Fruit fly (Drosophila melanogaster) whole organism, embryonic: ENCODE measurements around the gene CG4896.

Experiments used
- Antp ChIP-seq: fragments of 200-800 bp; sonication (Bioruptor generic); optimal IDR thresholded peaks from 3 replicates; lab custom pipeline; 2016; ENCODE audit warnings: missing biosample characterization, missing genetic modification characterization
- Atf-2 ChIP-seq: fragments of 200-800 bp; sonication (Bioruptor generic); optimal IDR thresholded peaks from 2 replicates; lab custom pipeline; 2016; ENCODE audit warnings: missing biosample characterization, missing genetic modification characterization
- Awh ChIP-seq: fragments of 200-800 bp; sonication (Bioruptor generic); IDR thresholded peaks from 2 replicates; pipeline ENCODE4, ENCODE4 v1.3.6; 2022; ENCODE audit warnings: missing biosample characterization, missing genetic modification characterization
- Bdp1 ChIP-seq: fragments of 200-800 bp; sonication (Bioruptor generic); optimal IDR thresholded peaks from 3 replicates; lab custom pipeline; 2016; ENCODE audit warnings: missing biosample characterization, missing genetic modification characterization
- Blimp-1 ChIP-seq: fragments of 200-800 bp; sonication (Bioruptor generic); optimal IDR thresholded peaks from 3 replicates; lab custom pipeline; 2018; ENCODE audit warnings: missing biosample characterization, missing genetic modification characterization, mild to moderate bottlenecking, moderate library complexity, missing genetic modification reagents
- C15 ChIP-seq: fragments of 200-800 bp; sonication (Bioruptor generic); IDR thresholded peaks from 3 replicates; pipeline ENCODE4 v1.3.6; 2022; ENCODE audit warnings: missing biosample characterization, missing genetic modification characterization
- CG10267 ChIP-seq: fragments of 200-800 bp; sonication (Bioruptor generic); optimal IDR thresholded peaks from 2 replicates; lab custom pipeline; 2018; ENCODE audit warnings: missing biosample characterization, mild to moderate bottlenecking, missing genetic modification characterization, moderate library complexity
- CG10431 ChIP-seq: fragments of 200-800 bp; sonication (Bioruptor generic); optimal IDR thresholded peaks from 3 replicates; lab custom pipeline; 2018; ENCODE audit warnings: missing biosample characterization, mild to moderate bottlenecking, missing genetic modification characterization
- CG11695 ChIP-seq: fragments of 200-800 bp; sonication (Bioruptor generic); IDR thresholded peaks from 3 replicates; pipeline ENCODE4 v1.3.6; 2022; ENCODE audit warnings: missing biosample characterization, missing genetic modification characterization
- CG14050 ChIP-seq: fragments of 200-800 bp; sonication (Bioruptor generic); IDR thresholded peaks from 3 replicates; pipeline ENCODE4 v1.3.6; 2022; ENCODE audit warnings: missing biosample characterization, missing genetic modification characterization
- CG14860 ChIP-seq: fragments of 200-800 bp; sonication (Bioruptor generic); IDR thresholded peaks from 3 replicates; pipeline ENCODE4 v1.3.6; 2022; ENCODE audit warnings: missing biosample characterization, missing genetic modification characterization; ENCODE audit not compliant: partially characterized antibody
- CG1603 ChIP-seq: fragments of 200-800 bp; sonication (Bioruptor generic); optimal IDR thresholded peaks from 2 replicates; lab custom pipeline; 2019; ENCODE audit warnings: missing biosample characterization, mild to moderate bottlenecking, missing genetic modification characterization, moderate library complexity
- CG17359 ChIP-seq: fragments of 200-800 bp; sonication (Bioruptor generic); optimal IDR thresholded peaks from 3 replicates; lab custom pipeline; 2018; ENCODE audit warnings: missing biosample characterization, mild to moderate bottlenecking, missing genetic modification characterization, moderate library complexity
- CG18599 ChIP-seq: fragments of 200-800 bp; sonication (Bioruptor generic); optimal IDR thresholded peaks from 3 replicates; lab custom pipeline; 2017; ENCODE audit warnings: missing biosample characterization, missing genetic modification characterization, mild to moderate bottlenecking, moderate library complexity, missing genetic modification reagents
- CG30403 ChIP-seq: fragments of 200-800 bp; sonication (Bioruptor generic); optimal IDR thresholded peaks from 3 replicates; lab custom pipeline; 2016; ENCODE audit warnings: missing biosample characterization, missing genetic modification characterization
- CG31224 ChIP-seq: fragments of 200-800 bp; sonication (Bioruptor generic); IDR thresholded peaks from 2 replicates; pipeline ENCODE4 v1.3.6; 2022; ENCODE audit warnings: missing biosample characterization, missing genetic modification characterization
- CG6689 ChIP-seq: fragments of 200-800 bp; sonication (Bioruptor generic); IDR thresholded peaks from 2 replicates; pipeline ENCODE4 v1.3.6; 2022; ENCODE audit warnings: missing biosample characterization, missing genetic modification characterization
- CG7839 ChIP-seq: fragments of 200-800 bp; sonication (Bioruptor generic); optimal IDR thresholded peaks from 3 replicates; lab custom pipeline; 2018; ENCODE audit warnings: missing biosample characterization, mild to moderate bottlenecking, missing genetic modification characterization, moderate library complexity
- Dad ChIP-seq: fragments of 200-800 bp; sonication (Bioruptor generic); optimal IDR thresholded peaks from 3 replicates; lab custom pipeline; 2016; ENCODE audit warnings: missing biosample characterization, missing genetic modification characterization
- Dbx ChIP-seq: fragments of 200-800 bp; sonication (Bioruptor generic); IDR thresholded peaks from 3 replicates; pipeline ENCODE4 v1.3.6; 2022; ENCODE audit warnings: missing biosample characterization, missing genetic modification characterization
- E2f2 ChIP-seq: fragments of 200-800 bp; sonication (Bioruptor generic); IDR thresholded peaks from 2 replicates; pipeline ENCODE4 v1.3.6; 2022; ENCODE audit warnings: missing biosample characterization, missing genetic modification characterization
- Fer1 ChIP-seq: fragments of 200-800 bp; sonication (Bioruptor generic); optimal IDR thresholded peaks from 2 replicates; lab custom pipeline; 2017; ENCODE audit warnings: missing biosample characterization, mild to moderate bottlenecking, missing genetic modification characterization
- H2.0 ChIP-seq: fragments of 200-800 bp; sonication (Bioruptor generic); IDR thresholded peaks from 2 replicates; pipeline ENCODE4 v1.3.6; 2022; ENCODE audit warnings: missing biosample characterization, missing genetic modification characterization
- HLH3B ChIP-seq: fragments of 200-800 bp; sonication (Bioruptor generic); IDR thresholded peaks from 2 replicates; pipeline ENCODE4 v1.3.6; 2022; ENCODE audit warnings: missing biosample characterization, missing genetic modification characterization
- Hmr ChIP-seq: fragments of 200-800 bp; sonication (Bioruptor generic); optimal IDR thresholded peaks from 3 replicates; lab custom pipeline; 2017; ENCODE audit warnings: mild to moderate bottlenecking, missing biosample characterization, missing genetic modification reagents, missing genetic modification characterization
- Hr3 ChIP-seq: fragments of 200-800 bp; sonication (Bioruptor generic); optimal IDR thresholded peaks from 3 replicates; lab custom pipeline; 2016; ENCODE audit warnings: missing biosample characterization, missing genetic modification characterization
- Hr51 ChIP-seq, 2 experiments: fragments of 200-800 bp; sonication (Bioruptor generic); optimal IDR thresholded peaks; 2 replicates in 1 of 2; 3 replicates in 1 of 2; lab custom pipeline; 2016 to 2018; ENCODE audit warnings: missing biosample characterization in 2 of 2, missing genetic modification characterization in 2 of 2, mild to moderate bottlenecking in 1 of 2, moderate library complexity in 1 of 2
- Med ChIP-seq: fragments of 200-800 bp; sonication (Bioruptor generic); peaks from one replicate; lab custom pipeline; 2016; ENCODE audit warnings: missing biosample characterization, missing genetic modification characterization, mild to moderate bottlenecking, inconsistent platforms, moderate library complexity
- NFAT ChIP-seq: fragments of 200-800 bp; sonication (Bioruptor generic); IDR thresholded peaks from 2 replicates; pipeline ENCODE4 v1.3.6; 2022; ENCODE audit warnings: missing biosample characterization, missing genetic modification characterization
- PHDP ChIP-seq: fragments of 200-800 bp; sonication (Bioruptor generic); optimal IDR thresholded peaks from 3 replicates; lab custom pipeline; 2018; ENCODE audit warnings: missing biosample characterization, mild to moderate bottlenecking, missing genetic modification characterization, moderate library complexity
- Sry-δ ChIP-seq: fragments of 200-800 bp; sonication (Bioruptor generic); optimal IDR thresholded peaks from 2 replicates; lab custom pipeline; 2016; ENCODE audit warnings: missing biosample characterization, missing genetic modification characterization
- Xrp1 ChIP-seq: fragments of 200-800 bp; sonication (Bioruptor generic); IDR thresholded peaks from 2 replicates; pipeline ENCODE4 v1.3.6; 2022; ENCODE audit warnings: missing biosample characterization, missing genetic modification characterization
- ara ChIP-seq: fragments of 200-800 bp; sonication (Bioruptor generic); IDR thresholded peaks from 2 replicates; pipeline ENCODE4 v1.3.6; 2022; ENCODE audit warnings: missing biosample characterization, missing genetic modification characterization
- az2 ChIP-seq: fragments of 200-800 bp; sonication (Bioruptor generic); optimal IDR thresholded peaks from 3 replicates; lab custom pipeline; 2016; ENCODE audit warnings: missing biosample characterization, missing genetic modification characterization
- br ChIP-seq: fragments of >200 bp; optimal IDR thresholded peaks from 2 replicates; lab custom pipeline; 2017
- bsh ChIP-seq, 2 experiments: fragments of 200-800 bp; sonication (Bioruptor generic); optimal IDR thresholded peaks; 2 replicates each; lab custom pipeline; 2017 to 2018; ENCODE audit warnings: mild to moderate bottlenecking in 2 of 2, missing biosample characterization in 2 of 2, missing genetic modification characterization in 2 of 2, moderate library complexity in 1 of 2
- cwo ChIP-seq: fragments of 200-800 bp; sonication (Bioruptor generic); optimal IDR thresholded peaks from 3 replicates; lab custom pipeline; 2017; ENCODE audit warnings: missing biosample characterization, missing genetic modification characterization, mild to moderate bottlenecking, moderate library complexity, missing genetic modification reagents
- esg ChIP-seq: fragments of 200-800 bp; sonication (Bioruptor generic); conservative IDR thresholded peaks from 2 replicates; pipeline ENCODE4 v1.3.6; 2022; ENCODE audit warnings: missing biosample characterization, missing genetic modification characterization
- eve ChIP-seq, 2 experiments: fragments of >200 bp; optimal IDR thresholded peaks; 2 replicates each; lab custom pipeline; 2017; ENCODE audit warnings: missing biosample characterization in 2 of 2, missing genetic modification characterization in 2 of 2
- gem ChIP-seq: fragments of 200-800 bp; sonication (Bioruptor generic); optimal IDR thresholded peaks from 2 replicates; lab custom pipeline; 2019; ENCODE audit warnings: missing biosample characterization, mild to moderate bottlenecking, missing genetic modification characterization, moderate library complexity
- gsb-n ChIP-seq: fragments of 200-800 bp; sonication (Bioruptor generic); optimal IDR thresholded peaks from 3 replicates; lab custom pipeline; 2018; ENCODE audit warnings: missing biosample characterization, mild to moderate bottlenecking, missing genetic modification characterization
- ind ChIP-seq: fragments of 200-800 bp; sonication (Bioruptor generic); optimal IDR thresholded peaks from 3 replicates; lab custom pipeline; 2016; ENCODE audit warnings: missing biosample characterization, missing genetic modification characterization
- kay ChIP-seq: fragments of 200-800 bp; sonication (Bioruptor generic); optimal IDR thresholded peaks from 2 replicates; lab custom pipeline; 2016; ENCODE audit warnings: missing biosample characterization, missing genetic modification characterization
- knrl ChIP-seq: fragments of 200-800 bp; sonication (Bioruptor generic); IDR thresholded peaks from 3 replicates; pipeline ENCODE4 v1.3.6; 2022; ENCODE audit warnings: missing biosample characterization, missing genetic modification characterization; ENCODE audit not compliant: partially characterized antibody
- lab ChIP-seq: fragments of 200-800 bp; sonication (Bioruptor generic); optimal IDR thresholded peaks from 3 replicates; lab custom pipeline; 2017; ENCODE audit warnings: missing biosample characterization, missing genetic modification characterization, mild to moderate bottlenecking, moderate library complexity, missing genetic modification reagents
- p53 ChIP-seq: fragments of 200-800 bp; sonication (Bioruptor generic); optimal IDR thresholded peaks from 2 replicates; lab custom pipeline; 2016; ENCODE audit warnings: missing biosample characterization, missing genetic modification characterization
- pfk ChIP-seq: fragments of 200-800 bp; sonication (Bioruptor generic); optimal IDR thresholded peaks from 2 replicates; lab custom pipeline; 2018; ENCODE audit warnings: missing biosample characterization, mild to moderate bottlenecking, missing genetic modification characterization, moderate library complexity
- prd ChIP-seq, 3 experiments: fragments of >200 bp in 2 of 3; fragments of 200-800 bp in 1 of 3; sonication (Bioruptor generic) in 1 of 3; optimal IDR thresholded peaks in 2 of 3; IDR thresholded peaks in 1 of 3; 2 replicates in 2 of 3; 3 replicates in 1 of 3; pipeline versions ENCODE4 v1.3.6 to Lab custom; 2017 to 2022; ENCODE audit warnings: missing biosample characterization in 1 of 3, missing genetic modification characterization in 1 of 3
- row ChIP-seq: fragments of 200-800 bp; sonication (Bioruptor generic); IDR thresholded peaks from 3 replicates; pipeline ENCODE4 v1.3.6; 2022; ENCODE audit warnings: missing biosample characterization, missing genetic modification characterization
- sens-2 ChIP-seq: fragments of 200-800 bp; sonication (Bioruptor generic); IDR thresholded peaks from 2 replicates; pipeline ENCODE4 v1.3.6; 2022; ENCODE audit warnings: missing biosample characterization, missing genetic modification characterization

Gene CG4896

dm6 chr2L:1213587-1213986 is 36.1 kb downstream of the CG4896 start (continued):
- 0 out of 2 replicates have a peak, but pooled peaks have one; percentile 8 for TF ChIP-seq E2f2 (GFP tag; lab: Robert Waterston, UW)
- peak; percentile 8 for TF ChIP-seq CG30403 (GFP tag; lab: Kevin White, UChicago)
- TF ChIP-seq az2 (GFP tag; lab: Kevin White, UChicago): no peak
- peak; percentile 30 for TF ChIP-seq CG7839 (tag; lab: Kevin White, UChicago)
- peak in 1 of 2 experiments; percentile 56 for TF ChIP-seq eve (GFP tag; optimal IDR thresholded peaks at IDR 0.05; lab: Kevin White, UChicago)
- TF ChIP-seq cwo (GFP tag; lab: Kevin White, UChicago): no peak
- TF ChIP-seq Med (GFP tag; lab: Kevin White, UChicago): peak; percentile 70
- TF ChIP-seq p53: no peak
- TF ChIP-seq Hr51 (GFP tag; optimal IDR thresholded peaks at IDR 0.05; lab: Kevin White, UChicago): peak in 1 of 2 experiments; percentile 12
- TF ChIP-seq CG10267: no peak
- 0 out of 3 replicates have a peak, but pooled peaks have one; percentile 12 for TF ChIP-seq C15
- TF ChIP-seq CG6689 (GFP tag; lab: Robert Waterston, UW): peak; percentile 28; the same call in 1 of the 2 replicates
- no peak for TF ChIP-seq kay (GFP tag; lab: Kevin White, UChicago)
- TF ChIP-seq gem (tag; lab: Kevin White, UChicago): peak; percentile 48
- peak; percentile 24 for TF ChIP-seq Antp (GFP tag; lab: Kevin White, UChicago)
- TF ChIP-seq gsb-n (tag; lab: Kevin White, UChicago): no peak
- no peak for TF ChIP-seq knrl
- peak; percentile 41 for TF ChIP-seq Fer1 (GFP tag; lab: Kevin White, UChicago)
- no peak for TF ChIP-seq Bdp1 (GFP tag; lab: Kevin White, UChicago)
- TF ChIP-seq sens-2 (GFP tag; lab: Robert Waterston, UW): no peak
- TF ChIP-seq row (GFP tag; lab: Robert Waterston, UW): peak; percentile 35; the same call in 1 of the 3 replicates
- TF ChIP-seq CG17359: peak; percentile 38
- peak; percentile 30 for TF ChIP-seq Blimp-1
- TF ChIP-seq pfk (GFP tag; lab: Kevin White, UChicago): no peak
- TF ChIP-seq prd (optimal IDR thresholded peaks at IDR 0.05; lab: Kevin White, UChicago): no peak
- 0 out of 3 replicates have a peak, but pooled peaks have one; percentile 38 for TF ChIP-seq prd (GFP tag; IDR thresholded peaks at IDR 0.05; lab: Robert Waterston, UW)
- TF ChIP-seq NFAT (GFP tag; lab: Robert Waterston, UW): no peak
- TF ChIP-seq CG1603: peak; percentile 43
- no peak for TF ChIP-seq CG11695
- peak; percentile 30; the same call in 1 of the 2 replicates for TF ChIP-seq ara (GFP tag; lab: Robert Waterston, UW)
- peak; percentile 33 for TF ChIP-seq ind (GFP tag; lab: Kevin White, UChicago)
- TF ChIP-seq CG14050 (GFP tag; lab: Robert Waterston, UW): no peak
- peak; percentile 33 for TF ChIP-seq CG18599
- 0 out of 2 replicates have a peak, but pooled peaks have one; percentile 23 for TF ChIP-seq esg (GFP tag; lab: Robert Waterston, UW)
- TF ChIP-seq lab: peak; percentile 2
- no peak for TF ChIP-seq Hmr (GFP tag; lab: Kevin White, UChicago)
- peak; percentile 5 for TF ChIP-seq Hr3 (GFP tag; lab: Kevin White, UChicago)
- TF ChIP-seq CG14860 (GFP tag; lab: Robert Waterston, UW): no peak
- TF ChIP-seq Xrp1 (GFP tag; lab: Robert Waterston, UW): 0 out of 2 replicates have a peak, but pooled peaks have one; percentile 15
- TF ChIP-seq Dbx (GFP tag; lab: Robert Waterston, UW): no peak
- TF ChIP-seq PHDP (tag; lab: Kevin White, UChicago): peak; percentile 19
- peak; percentile 6 for TF ChIP-seq Atf-2 (GFP tag; lab: Kevin White, UChicago)
- TF ChIP-seq Dad (GFP tag; lab: Kevin White, UChicago): no peak
- TF ChIP-seq HLH3B: no peak; the same call in 1 of the 2 replicates
- peak in 1 of 2 experiments; percentile 46 for TF ChIP-seq bsh (GFP tag; optimal IDR thresholded peaks at IDR 0.05; lab: Kevin White, UChicago)
- no peak for TF ChIP-seq Sry-δ (GFP tag; lab: Kevin White, UChicago)
- no peak for TF ChIP-seq CG31224 (GFP tag; lab: Robert Waterston, UW)
- no peak for TF ChIP-seq Awh
- 0 out of 2 replicates have a peak, but pooled peaks have one; percentile 17 for TF ChIP-seq H2.0 (GFP tag; lab: Robert Waterston, UW)
- TF ChIP-seq br: no peak
- no peak for TF ChIP-seq CG10431 (GFP tag; lab: Kevin White, UChicago)
